Fruit fly (Drosophila melanogaster) whole organism, embryonic: ENCODE data around the gene CG7370.

ENCODE experiments used
- ATbp ChIP-seq: fragments of 200-800 bp; sonication (Bioruptor generic); optimal IDR thresholded peaks from 2 replicates; lab custom pipeline; 2017; ENCODE audit warnings: missing biosample characterization, mild to moderate bottlenecking, missing genetic modification characterization, missing genetic modification reagents
- Atf-2 ChIP-seq: fragments of 200-800 bp; sonication (Bioruptor generic); optimal IDR thresholded peaks from 2 replicates; lab custom pipeline; 2016; ENCODE audit warnings: missing biosample characterization, missing genetic modification characterization
- BEAF-32 ChIP-seq: fragments of 200-800 bp; sonication (Bioruptor generic); optimal IDR thresholded peaks from 3 replicates; lab custom pipeline; 2017; ENCODE audit warnings: missing biosample characterization, missing genetic modification characterization, mild to moderate bottlenecking, moderate library complexity, missing genetic modification reagents
- Bdp1 ChIP-seq: fragments of 200-800 bp; sonication (Bioruptor generic); optimal IDR thresholded peaks from 3 replicates; lab custom pipeline; 2016; ENCODE audit warnings: missing biosample characterization, missing genetic modification characterization
- CG10462 ChIP-seq: fragments of 200-800 bp; sonication (Bioruptor generic); optimal IDR thresholded peaks from 2 replicates; lab custom pipeline; 2016; ENCODE audit warnings: missing biosample characterization, missing genetic modification characterization
- CG10654 ChIP-seq: fragments of 200-800 bp; sonication (Bioruptor generic); optimal IDR thresholded peaks from 2 replicates; lab custom pipeline; 2016; ENCODE audit warnings: missing biosample characterization, missing genetic modification characterization
- CG11247 ChIP-seq: fragments of 200-800 bp; sonication (Bioruptor generic); IDR thresholded peaks from 2 replicates; pipeline ENCODE4 v1.3.6; 2022; ENCODE audit warnings: missing biosample characterization, missing genetic modification characterization
- CG11398 ChIP-seq: fragments of 200-800 bp; sonication (Bioruptor generic); optimal IDR thresholded peaks from 2 replicates; lab custom pipeline; 2016; ENCODE audit warnings: missing biosample characterization, missing genetic modification characterization
- CG14050 ChIP-seq: fragments of 200-800 bp; sonication (Bioruptor generic); IDR thresholded peaks from 3 replicates; pipeline ENCODE4 v1.3.6; 2022; ENCODE audit warnings: missing biosample characterization, missing genetic modification characterization
- CG15479 ChIP-seq: fragments of 200-800 bp; sonication (Bioruptor generic); optimal IDR thresholded peaks from 3 replicates; lab custom pipeline; 2019; ENCODE audit warnings: missing biosample characterization, mild to moderate bottlenecking, missing genetic modification characterization, moderate library complexity
- CG1603 ChIP-seq: fragments of 200-800 bp; sonication (Bioruptor generic); optimal IDR thresholded peaks from 2 replicates; lab custom pipeline; 2019; ENCODE audit warnings: missing biosample characterization, mild to moderate bottlenecking, missing genetic modification characterization, moderate library complexity
- CG17829 ChIP-seq: fragments of 200-800 bp; optimal IDR thresholded peaks from 2 replicates; lab custom pipeline; 2019; ENCODE audit warnings: missing biosample characterization, mild to moderate bottlenecking, missing genetic modification characterization, moderate library complexity
- CG18476 ChIP-seq: fragments of 200-800 bp; sonication (Bioruptor generic); optimal IDR thresholded peaks from 2 replicates; lab custom pipeline; 2016; ENCODE audit warnings: missing biosample characterization, mild to moderate bottlenecking, missing genetic modification characterization
- CG30403 ChIP-seq: fragments of 200-800 bp; sonication (Bioruptor generic); optimal IDR thresholded peaks from 3 replicates; lab custom pipeline; 2016; ENCODE audit warnings: missing biosample characterization, missing genetic modification characterization
- CG3065 ChIP-seq: fragments of 200-800 bp; sonication (Bioruptor generic); optimal IDR thresholded peaks from 2 replicates; lab custom pipeline; 2016; ENCODE audit warnings: missing biosample characterization, missing genetic modification characterization
- CG3163 ChIP-seq: fragments of 200-800 bp; sonication (Bioruptor generic); optimal IDR thresholded peaks from 3 replicates; lab custom pipeline; 2016; ENCODE audit warnings: missing biosample characterization, missing genetic modification characterization
- CG3281 ChIP-seq: fragments of 200-800 bp; sonication (Bioruptor generic); optimal IDR thresholded peaks from 3 replicates; lab custom pipeline; 2017; ENCODE audit warnings: missing biosample characterization, mild to moderate bottlenecking, missing genetic modification characterization
- CG33557 ChIP-seq: fragments of 200-800 bp; sonication (Bioruptor generic); optimal IDR thresholded peaks from 2 replicates; lab custom pipeline; 2019; ENCODE audit warnings: missing biosample characterization, mild to moderate bottlenecking, missing genetic modification characterization, moderate library complexity
- CG5180 ChIP-seq: fragments of 200-800 bp; sonication (Bioruptor generic); optimal IDR thresholded peaks from 3 replicates; lab custom pipeline; 2017; ENCODE audit warnings: missing biosample characterization, missing genetic modification characterization, mild to moderate bottlenecking, moderate library complexity, missing genetic modification reagents
- CG7271 ChIP-seq: fragments of 200-800 bp; sonication (Bioruptor generic); optimal IDR thresholded peaks from 2 replicates; lab custom pipeline; 2018; ENCODE audit warnings: missing biosample characterization, mild to moderate bottlenecking, missing genetic modification characterization, moderate library complexity
- CG7357 ChIP-seq: fragments of 200-800 bp; sonication (Bioruptor generic); IDR thresholded peaks from 3 replicates; pipeline ENCODE4 v1.3.6; 2022; ENCODE audit warnings: missing biosample characterization, missing genetic modification characterization
- CG8388 ChIP-seq: fragments of 200-800 bp; sonication (Bioruptor generic); optimal IDR thresholded peaks from 2 replicates; lab custom pipeline; 2019; ENCODE audit warnings: missing biosample characterization, mild to moderate bottlenecking, missing genetic modification characterization, moderate library complexity
- Chrac-16 ChIP-seq: fragments of 200-800 bp; sonication (Bioruptor generic); optimal IDR thresholded peaks from 3 replicates; lab custom pipeline; 2016; ENCODE audit warnings: missing biosample characterization, missing genetic modification characterization
- CrebB ChIP-seq: fragments of 200-800 bp; sonication (Bioruptor generic); optimal IDR thresholded peaks from 3 replicates; lab custom pipeline; 2018; ENCODE audit warnings: missing biosample characterization, mild to moderate bottlenecking, missing genetic modification characterization
- Dp ChIP-seq: fragments of 200-800 bp; sonication (Bioruptor generic); optimal IDR thresholded peaks from 2 replicates; lab custom pipeline; 2018; ENCODE audit warnings: missing biosample characterization, mild to moderate bottlenecking, missing genetic modification characterization, moderate library complexity
- E2f1 ChIP-seq: fragments of 200-800 bp; sonication (Bioruptor generic); IDR thresholded peaks from 2 replicates; pipeline ENCODE4 v1.3.6; 2022; ENCODE audit warnings: missing biosample characterization, missing genetic modification characterization
- Gsc ChIP-seq: fragments of 200-800 bp; sonication (Bioruptor generic); IDR thresholded peaks from 2 replicates; pipeline ENCODE4 v1.3.6; 2022; ENCODE audit warnings: missing biosample characterization, missing genetic modification characterization
- Gug ChIP-seq: fragments of 200-800 bp; sonication (Bioruptor generic); IDR thresholded peaks from 4 replicates; pipeline ENCODE4 v1.3.6; 2022; ENCODE audit warnings: missing biosample characterization, missing genetic modification characterization
- Jarid2 ChIP-seq: fragments of 200-800 bp; sonication (Bioruptor generic); optimal IDR thresholded peaks from 3 replicates; lab custom pipeline; 2017; ENCODE audit warnings: mild to moderate bottlenecking, missing biosample characterization, missing genetic modification reagents, missing genetic modification characterization
- Lim3 ChIP-seq: fragments of 200-800 bp; sonication (Bioruptor generic); IDR thresholded peaks from 2 replicates; pipeline ENCODE4 v1.3.6; 2022; ENCODE audit warnings: missing biosample characterization, missing genetic modification characterization
- PHDP ChIP-seq: fragments of 200-800 bp; sonication (Bioruptor generic); optimal IDR thresholded peaks from 3 replicates; lab custom pipeline; 2018; ENCODE audit warnings: missing biosample characterization, mild to moderate bottlenecking, missing genetic modification characterization, moderate library complexity
- Sry-δ ChIP-seq: fragments of 200-800 bp; sonication (Bioruptor generic); optimal IDR thresholded peaks from 2 replicates; lab custom pipeline; 2016; ENCODE audit warnings: missing biosample characterization, missing genetic modification characterization
- Xrp1 ChIP-seq: fragments of 200-800 bp; sonication (Bioruptor generic); IDR thresholded peaks from 2 replicates; pipeline ENCODE4 v1.3.6; 2022; ENCODE audit warnings: missing biosample characterization, missing genetic modification characterization
- az2 ChIP-seq: fragments of 200-800 bp; sonication (Bioruptor generic); optimal IDR thresholded peaks from 3 replicates; lab custom pipeline; 2016; ENCODE audit warnings: missing biosample characterization, missing genetic modification characterization
- bigmax ChIP-seq: fragments of 200-800 bp; sonication (Bioruptor generic); optimal IDR thresholded peaks from 2 replicates; lab custom pipeline; 2018; ENCODE audit warnings: missing biosample characterization, mild to moderate bottlenecking, missing genetic modification characterization
- bsh ChIP-seq, 2 experiments: fragments of 200-800 bp; sonication (Bioruptor generic); optimal IDR thresholded peaks; 2 replicates each; lab custom pipeline; 2017 to 2018; ENCODE audit warnings: mild to moderate bottlenecking in 2 of 2, missing biosample characterization in 2 of 2, missing genetic modification characterization in 2 of 2, moderate library complexity in 1 of 2
- dimm ChIP-seq: fragments of 200-800 bp; sonication (Bioruptor generic); IDR thresholded peaks from 2 replicates; pipeline ENCODE4 v1.3.6; 2022; ENCODE audit warnings: missing biosample characterization, missing genetic modification characterization
- exex ChIP-seq: fragments of 200-800 bp; sonication (Bioruptor generic); optimal IDR thresholded peaks from 4 replicates; lab custom pipeline; 2018; ENCODE audit warnings: missing biosample characterization, mild to moderate bottlenecking, missing genetic modification characterization, moderate library complexity
- fd96Cb ChIP-seq: fragments of 200-800 bp; sonication (Bioruptor generic); optimal IDR thresholded peaks from 2 replicates; lab custom pipeline; 2018; ENCODE audit warnings: missing biosample characterization, mild to moderate bottlenecking, missing genetic modification characterization, moderate library complexity
- gem ChIP-seq: fragments of 200-800 bp; sonication (Bioruptor generic); optimal IDR thresholded peaks from 2 replicates; lab custom pipeline; 2019; ENCODE audit warnings: missing biosample characterization, mild to moderate bottlenecking, missing genetic modification characterization, moderate library complexity
- prd ChIP-seq, 3 experiments: fragments of >200 bp in 2 of 3; fragments of 200-800 bp in 1 of 3; sonication (Bioruptor generic) in 1 of 3; optimal IDR thresholded peaks in 2 of 3; IDR thresholded peaks in 1 of 3; 2 replicates in 2 of 3; 3 replicates in 1 of 3; pipeline versions ENCODE4 v1.3.6 to Lab custom; 2017 to 2022; ENCODE audit warnings: missing biosample characterization in 1 of 3, missing genetic modification characterization in 1 of 3
- pros ChIP-seq: fragments of 200-800 bp; sonication (Bioruptor generic); optimal IDR thresholded peaks from 3 replicates; lab custom pipeline; 2019; ENCODE audit warnings: missing biosample characterization, mild to moderate bottlenecking, missing genetic modification characterization, moderate library complexity
- run ChIP-seq: fragments of 200-800 bp; sonication (Bioruptor generic); optimal IDR thresholded peaks from 3 replicates; lab custom pipeline; 2018; ENCODE audit warnings: missing biosample characterization, mild to moderate bottlenecking, missing genetic modification characterization
- sr ChIP-seq: fragments of 200-800 bp; sonication (Bioruptor generic); IDR thresholded peaks from 3 replicates; pipeline ENCODE4 v1.3.6; 2022; ENCODE audit warnings: missing biosample characterization, missing genetic modification characterization
- sug ChIP-seq: fragments of 200-800 bp; optimal IDR thresholded peaks from 2 replicates; lab custom pipeline; 2019; ENCODE audit warnings: missing biosample characterization, mild to moderate bottlenecking, missing genetic modification characterization, moderate library complexity
- trh ChIP-seq: fragments of 200-800 bp; sonication (Bioruptor generic); optimal IDR thresholded peaks from 2 replicates; lab custom pipeline; 2016; ENCODE audit warnings: missing biosample characterization, missing genetic modification characterization
- ttk ChIP-seq: fragments of 200-800 bp; sonication (Bioruptor generic); IDR thresholded peaks from 2 replicates; pipeline ENCODE4 v2.1.2; 2022; ENCODE audit warnings: missing biosample characterization, missing genetic modification characterization
- tx ChIP-seq: fragments of 200-800 bp; sonication (Bioruptor generic); optimal IDR thresholded peaks from 2 replicates; lab custom pipeline; 2016; ENCODE audit warnings: missing biosample characterization, missing genetic modification characterization
- vfl ChIP-seq: fragments of 200-800 bp; sonication (Bioruptor generic); optimal IDR thresholded peaks from 2 replicates; lab custom pipeline; 2016; ENCODE audit warnings: missing biosample characterization, missing genetic modification characterization

Gene CG7370

DNA sequence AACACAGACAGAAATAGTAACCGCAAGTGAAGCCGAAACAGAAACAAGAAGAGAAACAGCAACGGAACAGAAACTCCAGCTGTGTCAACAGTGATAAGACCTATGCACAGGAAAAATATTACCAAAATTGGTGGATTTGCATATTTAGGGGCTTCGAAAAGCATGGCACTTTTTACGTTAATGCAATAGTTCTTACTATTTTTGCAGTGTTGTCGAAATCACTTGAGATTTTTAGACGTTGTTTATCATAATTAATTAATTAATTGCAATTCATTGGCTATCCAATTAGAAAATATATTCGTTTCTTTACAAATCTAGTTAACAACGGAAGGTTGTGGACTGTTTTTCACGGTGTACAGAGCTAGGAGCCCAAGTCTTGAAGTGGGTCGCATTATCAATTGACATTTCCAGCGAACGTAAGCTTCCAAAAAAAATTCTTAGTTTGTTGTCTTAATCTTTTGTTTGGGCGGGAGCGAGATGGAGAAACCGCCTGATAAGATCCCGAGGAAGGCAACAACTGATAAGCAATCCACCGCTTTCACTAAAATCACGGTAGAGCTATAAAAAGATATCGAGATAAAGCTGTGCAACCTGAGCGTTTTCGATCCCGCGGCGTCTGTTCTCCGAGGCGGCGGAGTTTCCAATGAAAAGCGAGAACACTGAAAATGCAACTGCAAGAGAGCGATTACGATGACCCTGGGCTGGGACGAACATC is 42.4 kb upstream of the CG7370 start (continued):
- TF ChIP-seq Chrac-16 (GFP tag; lab: Kevin White, UChicago) (peak; percentile 15), Sry-δ (no peak), CG3163 (GFP tag; lab: Kevin White, UChicago) (no peak), CG11398 (no peak), run (tag; lab: Kevin White, UChicago) (no peak), trh (GFP tag; lab: Kevin White, UChicago) (no peak), CG14050 (GFP tag; lab: Robert Waterston, UW) (no peak), CG3065 (no peak), PHDP (no peak), pros (no peak), az2 (peak; percentile 9), CG30403 (GFP tag; lab: Kevin White, UChicago) (peak; percentile 16), tx (GFP tag; lab: Kevin White, UChicago) (no peak), Atf-2 (no peak), CG8388 (peak; percentile 32), ttk (no peak), CG1603 (peak; percentile 1), CG10654 (no peak), CrebB (no peak), CG7271 (no peak), Jarid2 (GFP tag; lab: Kevin White, UChicago) (no peak), Gsc (GFP tag; lab: Robert Waterston, UW) (no peak), Lim3 (no peak), prd (optimal IDR thresholded peaks at IDR 0.05; lab: Kevin White, UChicago) (no peak), prd (GFP tag; IDR thresholded peaks at IDR 0.05; lab: Robert Waterston, UW) (peak; percentile 35; the same call in 1 of the 3 replicates), CG33557 (GFP tag; lab: Kevin White, UChicago) (peak; percentile 31), sug (tag; lab: Kevin White, UChicago) (no peak), CG5180 (GFP tag; lab: Kevin White, UChicago) (no peak), CG7357 (no peak), Dp (GFP tag; lab: Kevin White, UChicago) (no peak), dimm (GFP tag; lab: Robert Waterston, UW) (no peak), BEAF-32 (GFP tag; lab: Kevin White, UChicago) (no peak), Bdp1 (no peak), CG17829 (tag; lab: Kevin White, UChicago) (peak; percentile 50), E2f1 (no peak), bsh (GFP tag; optimal IDR thresholded peaks at IDR 0.05; lab: Kevin White, UChicago) (peak in 1 of 2 experiments; percentile 58), Gug (no peak), ATbp (peak; percentile 12), bigmax (GFP tag; lab: Kevin White, UChicago) (no peak), vfl (GFP tag; lab: Kevin White, UChicago) (no peak), fd96Cb (peak; percentile 38), CG3281 (GFP tag; lab: Kevin White, UChicago) (no peak), CG15479 (GFP tag; lab: Kevin White, UChicago) (peak; percentile 79), Xrp1 (GFP tag; lab: Robert Waterston, UW) (no peak), CG18476 (GFP tag; lab: Kevin White, UChicago) (no peak), exex (no peak), CG11247 (peak; percentile 54; the same call in 1 of the 2 replicates), sr (GFP tag; lab: Robert Waterston, UW) (no peak), gem (tag; lab: Kevin White, UChicago) (peak; percentile 66), CG10462 (GFP tag; lab: Kevin White, UChicago) (no peak)
